Fruit fly (Drosophila melanogaster) whole organism, embryonic: ENCODE measurements around the gene ghi.

Experiments
- Abd-B ChIP-seq: fragments of 200-800 bp; sonication (Bioruptor generic); optimal IDR thresholded peaks from 2 replicates; lab custom pipeline; 2018; ENCODE audit warnings: missing biosample characterization, mild to moderate bottlenecking, missing genetic modification characterization, moderate library complexity
- Ada2b ChIP-seq: fragments of 200-800 bp; sonication (Bioruptor generic); IDR thresholded peaks from 2 replicates; pipeline ENCODE4 v1.3.6; 2022; ENCODE audit warnings: missing biosample characterization, missing genetic modification characterization
- Bdp1 ChIP-seq: fragments of 200-800 bp; sonication (Bioruptor generic); optimal IDR thresholded peaks from 3 replicates; lab custom pipeline; 2016; ENCODE audit warnings: missing biosample characterization, missing genetic modification characterization
- Blimp-1 ChIP-seq: fragments of 200-800 bp; sonication (Bioruptor generic); optimal IDR thresholded peaks from 3 replicates; lab custom pipeline; 2018; ENCODE audit warnings: missing biosample characterization, missing genetic modification characterization, mild to moderate bottlenecking, moderate library complexity, missing genetic modification reagents
- CG10321 ChIP-seq: fragments of 200-800 bp; sonication (Bioruptor generic); IDR thresholded peaks from 2 replicates; pipeline ENCODE4 v1.3.6; 2022; ENCODE audit warnings: missing biosample characterization, missing genetic modification characterization
- CG13424 ChIP-seq: fragments of 200-800 bp; sonication (Bioruptor generic); optimal IDR thresholded peaks from 2 replicates; lab custom pipeline; 2019; ENCODE audit warnings: missing biosample characterization, mild to moderate bottlenecking, missing genetic modification characterization, moderate library complexity
- CG14441 ChIP-seq: fragments of 200-800 bp; sonication (Bioruptor generic); IDR thresholded peaks from 2 replicates; pipeline ENCODE4 v1.3.6; 2022; ENCODE audit warnings: missing biosample characterization, missing genetic modification characterization
- CG14860 ChIP-seq: fragments of 200-800 bp; sonication (Bioruptor generic); IDR thresholded peaks from 3 replicates; pipeline ENCODE4 v1.3.6; 2022; ENCODE audit warnings: missing biosample characterization, missing genetic modification characterization; ENCODE audit not compliant: partially characterized antibody
- CG15479 ChIP-seq: fragments of 200-800 bp; sonication (Bioruptor generic); optimal IDR thresholded peaks from 3 replicates; lab custom pipeline; 2019; ENCODE audit warnings: missing biosample characterization, mild to moderate bottlenecking, missing genetic modification characterization, moderate library complexity
- CG3065 ChIP-seq: fragments of 200-800 bp; sonication (Bioruptor generic); optimal IDR thresholded peaks from 2 replicates; lab custom pipeline; 2016; ENCODE audit warnings: missing biosample characterization, missing genetic modification characterization
- CG31224 ChIP-seq: fragments of 200-800 bp; sonication (Bioruptor generic); IDR thresholded peaks from 2 replicates; pipeline ENCODE4 v1.3.6; 2022; ENCODE audit warnings: missing biosample characterization, missing genetic modification characterization
- CG31388 ChIP-seq: fragments of 200-800 bp; sonication (Bioruptor generic); optimal IDR thresholded peaks from 2 replicates; lab custom pipeline; 2016; ENCODE audit warnings: missing biosample characterization, missing genetic modification characterization
- CG6272 ChIP-seq: fragments of 200-800 bp; sonication (Bioruptor generic); IDR thresholded peaks from 2 replicates; pipeline ENCODE4 v1.3.6; 2022; ENCODE audit warnings: missing biosample characterization, missing genetic modification characterization
- CG6683 ChIP-seq: fragments of 200-800 bp; sonication (Bioruptor generic); optimal IDR thresholded peaks from 2 replicates; lab custom pipeline; 2017; ENCODE audit warnings: missing biosample characterization, mild to moderate bottlenecking, missing genetic modification characterization, missing genetic modification reagents
- CG6689 ChIP-seq: fragments of 200-800 bp; sonication (Bioruptor generic); IDR thresholded peaks from 2 replicates; pipeline ENCODE4 v1.3.6; 2022; ENCODE audit warnings: missing biosample characterization, missing genetic modification characterization
- CG7745 ChIP-seq: fragments of 200-800 bp; sonication (Bioruptor generic); optimal IDR thresholded peaks from 2 replicates; lab custom pipeline; 2018; ENCODE audit warnings: missing biosample characterization, mild to moderate bottlenecking, missing genetic modification characterization, moderate library complexity
- CG7786 ChIP-seq: fragments of 200-800 bp; sonication (Bioruptor generic); optimal IDR thresholded peaks from 2 replicates; lab custom pipeline; 2016; ENCODE audit warnings: missing biosample characterization, missing genetic modification characterization
- CG8089 ChIP-seq: fragments of 200-800 bp; sonication (Bioruptor generic); optimal IDR thresholded peaks from 3 replicates; lab custom pipeline; 2016; ENCODE audit warnings: missing biosample characterization, missing genetic modification characterization
- CG8388 ChIP-seq: fragments of 200-800 bp; sonication (Bioruptor generic); optimal IDR thresholded peaks from 2 replicates; lab custom pipeline; 2019; ENCODE audit warnings: missing biosample characterization, mild to moderate bottlenecking, missing genetic modification characterization, moderate library complexity
- CG8944 ChIP-seq: fragments of 200-800 bp; sonication (Bioruptor generic); optimal IDR thresholded peaks from 3 replicates; lab custom pipeline; 2016; ENCODE audit warnings: missing biosample characterization, missing genetic modification characterization
- D19B ChIP-seq: fragments of 200-800 bp; sonication (Bioruptor generic); optimal IDR thresholded peaks from 2 replicates; lab custom pipeline; 2017; ENCODE audit warnings: missing biosample characterization, mild to moderate bottlenecking, missing genetic modification characterization
- Elba2 ChIP-seq: fragments of 200-800 bp; sonication (Bioruptor generic); optimal IDR thresholded peaks from 3 replicates; lab custom pipeline; 2016; ENCODE audit warnings: missing biosample characterization, missing genetic modification characterization
- HLH54F ChIP-seq: fragments of 200-800 bp; sonication (Bioruptor generic); optimal IDR thresholded peaks from 3 replicates; lab custom pipeline; 2016; ENCODE audit warnings: missing biosample characterization, missing genetic modification characterization
- Kr ChIP-seq: fragments of 200-800 bp; sonication (Bioruptor generic); optimal IDR thresholded peaks from 2 replicates; lab custom pipeline; 2017; ENCODE audit warnings: missing biosample characterization, mild to moderate bottlenecking, missing genetic modification characterization
- Mes4 ChIP-seq: fragments of 200-800 bp; sonication (Bioruptor generic); optimal IDR thresholded peaks from 2 replicates; lab custom pipeline; 2016; ENCODE audit warnings: missing biosample characterization, missing genetic modification characterization
- Sox102F ChIP-seq: fragments of 200-800 bp; sonication (Bioruptor generic); optimal IDR thresholded peaks from 2 replicates; lab custom pipeline; 2018; ENCODE audit warnings: missing biosample characterization, mild to moderate bottlenecking, missing genetic modification characterization, moderate library complexity
- Spps ChIP-seq: fragments of 200-800 bp; sonication (Bioruptor generic); optimal IDR thresholded peaks from 2 replicates; lab custom pipeline; 2018; ENCODE audit warnings: missing biosample characterization, mild to moderate bottlenecking, missing genetic modification characterization
- Trl ChIP-seq, 3 experiments: fragments of >200 bp in 2 of 3; fragments of 200-800 bp in 1 of 3; sonication (Bioruptor generic) in 1 of 3; optimal IDR thresholded peaks; 2 replicates in 1 of 3; 3 replicates in 2 of 3; lab custom pipeline; 2016 to 2017; ENCODE audit warnings: missing biosample characterization in 1 of 3, missing genetic modification characterization in 1 of 3
- ab ChIP-seq: fragments of 200-800 bp; sonication (Bioruptor generic); optimal IDR thresholded peaks from 2 replicates; lab custom pipeline; 2016; ENCODE audit warnings: missing biosample characterization, missing genetic modification characterization
- aop ChIP-seq: fragments of 200-800 bp; sonication (Bioruptor generic); IDR thresholded peaks from 2 replicates; pipeline ENCODE4 v1.3.6; 2022; ENCODE audit warnings: missing biosample characterization, missing genetic modification characterization
- bigmax ChIP-seq: fragments of 200-800 bp; sonication (Bioruptor generic); optimal IDR thresholded peaks from 2 replicates; lab custom pipeline; 2018; ENCODE audit warnings: missing biosample characterization, mild to moderate bottlenecking, missing genetic modification characterization
- bsh ChIP-seq, 2 experiments: fragments of 200-800 bp; sonication (Bioruptor generic); optimal IDR thresholded peaks; 2 replicates each; lab custom pipeline; 2017 to 2018; ENCODE audit warnings: mild to moderate bottlenecking in 2 of 2, missing biosample characterization in 2 of 2, missing genetic modification characterization in 2 of 2, moderate library complexity in 1 of 2
- corto ChIP-seq: fragments of 200-800 bp; sonication (Bioruptor generic); optimal IDR thresholded peaks from 2 replicates; lab custom pipeline; 2016; ENCODE audit warnings: missing biosample characterization, mild to moderate bottlenecking, missing genetic modification characterization, moderate library complexity
- crol ChIP-seq: fragments of 200-800 bp; sonication (Bioruptor generic); IDR thresholded peaks from 2 replicates; pipeline ENCODE4 v1.3.6; 2022; ENCODE audit warnings: missing biosample characterization, missing genetic modification characterization
- dmrt99B ChIP-seq: fragments of 200-800 bp; sonication (Bioruptor generic); optimal IDR thresholded peaks from 2 replicates; lab custom pipeline; 2018; ENCODE audit warnings: missing biosample characterization, mild to moderate bottlenecking, missing genetic modification characterization, moderate library complexity
- lmd ChIP-seq: fragments of 200-800 bp; sonication (Bioruptor generic); IDR thresholded peaks from 2 replicates; pipeline ENCODE4 v1.3.6; 2022; ENCODE audit warnings: missing biosample characterization, missing genetic modification characterization
- mirr ChIP-seq: fragments of 200-800 bp; sonication (Bioruptor generic); optimal IDR thresholded peaks from 3 replicates; lab custom pipeline; 2018; ENCODE audit warnings: missing biosample characterization, mild to moderate bottlenecking, missing genetic modification characterization
- pan ChIP-seq, 4 experiments: fragments of >200 bp in 3 of 4; fragments of 200-800 bp in 1 of 4; sonication (Bioruptor generic) in 1 of 4; optimal IDR thresholded peaks in 3 of 4; IDR thresholded peaks in 1 of 4; 2 replicates each; pipeline versions ENCODE4 v1.3.6 to Lab custom; 2017 to 2022; ENCODE audit warnings: missing biosample characterization in 2 of 4, missing genetic modification characterization in 2 of 4, mixed read lengths in 1 of 4
- pnt ChIP-seq: fragments of 200-800 bp; sonication (Bioruptor generic); optimal IDR thresholded peaks from 3 replicates; lab custom pipeline; 2016; ENCODE audit warnings: missing biosample characterization, missing genetic modification characterization
- prd ChIP-seq, 3 experiments: fragments of >200 bp in 2 of 3; fragments of 200-800 bp in 1 of 3; sonication (Bioruptor generic) in 1 of 3; optimal IDR thresholded peaks in 2 of 3; IDR thresholded peaks in 1 of 3; 2 replicates in 2 of 3; 3 replicates in 1 of 3; pipeline versions ENCODE4 v1.3.6 to Lab custom; 2017 to 2022; ENCODE audit warnings: missing biosample characterization in 1 of 3, missing genetic modification characterization in 1 of 3
- pum ChIP-seq: fragments of 200-800 bp; sonication (Bioruptor generic); optimal IDR thresholded peaks from 2 replicates; lab custom pipeline; 2016; ENCODE audit warnings: missing biosample characterization, missing genetic modification characterization
- rib ChIP-seq: fragments of 200-800 bp; sonication (Bioruptor generic); IDR thresholded peaks from 2 replicates; pipeline ENCODE4 v1.3.6; 2022; ENCODE audit warnings: missing biosample characterization, missing genetic modification characterization
- row ChIP-seq: fragments of 200-800 bp; sonication (Bioruptor generic); IDR thresholded peaks from 3 replicates; pipeline ENCODE4 v1.3.6; 2022; ENCODE audit warnings: missing biosample characterization, missing genetic modification characterization
- sna ChIP-seq: fragments of 200-800 bp; sonication (Bioruptor generic); IDR thresholded peaks from 2 replicates; pipeline ENCODE4 v1.3.6; 2022; ENCODE audit warnings: missing biosample characterization, missing genetic modification characterization; ENCODE audit not compliant: partially characterized antibody
- so ChIP-seq: fragments of 200-800 bp; sonication (Bioruptor generic); IDR thresholded peaks from 3 replicates; pipeline ENCODE4 v1.3.6; 2022; ENCODE audit warnings: missing biosample characterization, missing genetic modification characterization
- sob ChIP-seq: fragments of 200-800 bp; sonication (Bioruptor generic); IDR thresholded peaks from 2 replicates; pipeline ENCODE4 v1.3.6; 2022; ENCODE audit warnings: missing biosample characterization, missing genetic modification characterization
- tna ChIP-seq: fragments of 200-800 bp; sonication (Bioruptor generic); IDR thresholded peaks from 2 replicates; pipeline ENCODE4 v1.3.6; 2022; ENCODE audit warnings: missing biosample characterization, missing genetic modification characterization; ENCODE audit not compliant: partially characterized antibody
- tx ChIP-seq: fragments of 200-800 bp; sonication (Bioruptor generic); optimal IDR thresholded peaks from 2 replicates; lab custom pipeline; 2016; ENCODE audit warnings: missing biosample characterization, missing genetic modification characterization

The ghi gene

DNA sequence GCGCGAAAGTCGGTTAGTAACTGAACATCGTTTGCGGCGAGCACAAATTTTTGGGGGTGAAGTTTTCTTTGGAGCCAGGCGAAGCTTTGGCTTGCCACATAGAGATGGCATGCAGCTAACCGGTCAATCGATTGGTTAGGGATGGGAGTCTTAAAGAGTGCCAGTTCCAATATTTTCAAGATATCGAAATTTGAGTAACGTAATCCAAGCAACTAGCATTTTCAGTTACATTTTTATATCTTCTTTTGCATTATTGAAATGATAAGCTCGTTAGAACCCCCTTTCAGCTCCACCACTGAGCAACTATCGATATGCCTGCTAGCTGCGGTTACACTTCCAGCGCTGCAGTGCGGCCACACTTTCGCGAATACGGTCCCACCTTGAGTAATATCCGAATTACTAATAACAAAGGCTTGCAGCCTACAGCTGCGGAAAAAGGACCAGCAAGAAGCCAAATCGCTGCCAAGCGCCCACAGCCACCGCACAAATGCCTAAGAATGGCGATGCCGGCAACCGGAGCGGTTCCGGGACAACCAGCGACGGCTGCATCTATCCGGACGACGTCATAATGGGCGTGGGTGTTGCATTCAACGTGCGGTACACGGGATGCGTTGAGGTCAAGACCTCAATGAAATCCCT, 24.9 kb upstream of the ghi start, which contains the start of the genes Atat and Shc (continued):
- TF ChIP-seq Trl (optimal IDR thresholded peaks at IDR 0.05; lab: Kevin White, UChicago), result no peak
- TF ChIP-seq Trl (GFP tag; optimal IDR thresholded peaks at IDR 0.05; lab: Kevin White, UChicago), result peak; percentile 100
- TF ChIP-seq sna (GFP tag; lab: Robert Waterston, UW), result peak; percentile 92
- peak; percentile 100 for TF ChIP-seq pnt (GFP tag; lab: Kevin White, UChicago)
- peak; percentile 98 for TF ChIP-seq mirr (GFP tag; lab: Kevin White, UChicago)
- peak; percentile 91 for TF ChIP-seq CG14860 (GFP tag; lab: Robert Waterston, UW)
- peak; percentile 85 for TF ChIP-seq crol (GFP tag; lab: Robert Waterston, UW)
- peak; percentile 72 to 98 for TF ChIP-seq bsh (GFP tag; optimal IDR thresholded peaks at IDR 0.05; lab: Kevin White, UChicago)
- peak; percentile 98 for TF ChIP-seq CG31388 (GFP tag; lab: Kevin White, UChicago)
- peak; percentile 99 for TF ChIP-seq Mes4 (GFP tag; lab: Kevin White, UChicago)
- TF ChIP-seq Abd-B, result peak; percentile 100
- peak; percentile 99 for TF ChIP-seq CG13424 (tag; lab: Kevin White, UChicago)
- TF ChIP-seq Blimp-1 (GFP tag; lab: Kevin White, UChicago), result peak; percentile 96
- TF ChIP-seq Kr, result no peak
- peak; percentile 99 for TF ChIP-seq CG6689 (GFP tag; lab: Robert Waterston, UW)
- TF ChIP-seq prd (optimal IDR thresholded peaks at IDR 0.05; lab: Kevin White, UChicago), result no peak
- TF ChIP-seq prd (GFP tag; IDR thresholded peaks at IDR 0.05; lab: Robert Waterston, UW), result peak; percentile 100
- TF ChIP-seq CG15479 (GFP tag; lab: Kevin White, UChicago), result peak; percentile 12
- TF ChIP-seq row (GFP tag; lab: Robert Waterston, UW), result peak; percentile 100
- TF ChIP-seq CG31224 (GFP tag; lab: Robert Waterston, UW), result peak; percentile 98
- TF ChIP-seq CG10321 (GFP tag; lab: Robert Waterston, UW), result peak; percentile 87
- peak; percentile 99 for TF ChIP-seq Ada2b
- peak; percentile 96 for TF ChIP-seq Elba2 (GFP tag; lab: Kevin White, UChicago)
- peak; percentile 89 for TF ChIP-seq corto (GFP tag; lab: Kevin White, UChicago)
- TF ChIP-seq HLH54F (GFP tag; lab: Kevin White, UChicago), result peak; percentile 100
- TF ChIP-seq aop, result peak; percentile 98
- TF ChIP-seq CG6683, result peak; percentile 96
- TF ChIP-seq CG8944, result peak; percentile 100
- TF ChIP-seq Sox102F (GFP tag; lab: Kevin White, UChicago), result peak; percentile 99
- TF ChIP-seq tna (GFP tag; lab: Robert Waterston, UW), result peak; percentile 80; the same call in 1 of the 2 replicates
- TF ChIP-seq CG7786 (GFP tag; lab: Kevin White, UChicago), result peak; percentile 100
- TF ChIP-seq so (GFP tag; lab: Robert Waterston, UW), result peak; percentile 98
- peak; percentile 100 for TF ChIP-seq CG6272 (GFP tag; lab: Robert Waterston, UW)
- TF ChIP-seq bigmax (GFP tag; lab: Kevin White, UChicago), result peak; percentile 72
- TF ChIP-seq Spps (tag; lab: Kevin White, UChicago), result peak; percentile 95
- peak; percentile 98 for TF ChIP-seq CG3065 (GFP tag; lab: Kevin White, UChicago)
- TF ChIP-seq ab (GFP tag; lab: Kevin White, UChicago), result peak; percentile 99
- peak; percentile 95 for TF ChIP-seq Bdp1 (GFP tag; lab: Kevin White, UChicago)
- TF ChIP-seq D19B (GFP tag; lab: Kevin White, UChicago), result peak; percentile 97
- peak; percentile 99 for TF ChIP-seq rib (GFP tag; lab: Robert Waterston, UW)
- TF ChIP-seq CG7745, result peak; percentile 47
- peak; percentile 99 for TF ChIP-seq CG8089 (GFP tag; lab: Kevin White, UChicago)
- TF ChIP-seq pum (GFP tag; lab: Kevin White, UChicago), result peak; percentile 100
- TF ChIP-seq CG8388, result peak; percentile 94
- TF ChIP-seq sob (GFP tag; lab: Robert Waterston, UW), result peak; percentile 100
- TF ChIP-seq lmd (GFP tag; lab: Robert Waterston, UW), result peak; percentile 100
- peak; percentile 97 for TF ChIP-seq dmrt99B (tag; lab: Kevin White, UChicago)
- TF ChIP-seq pan (optimal IDR thresholded peaks at IDR 0.05; lab: Kevin White, UChicago), result no peak
- peak in 1 of 2 experiments; percentile 99 for TF ChIP-seq pan (GFP tag; optimal IDR thresholded peaks at IDR 0.05 in 1 of 2, IDR thresholded peaks at IDR 0.05 in 1 of 2)
- TF ChIP-seq CG14441, result peak; percentile 100
- peak; percentile 100 for TF ChIP-seq tx (GFP tag; lab: Kevin White, UChicago)
